Fruit fly (Drosophila melanogaster) whole organism, pupa: ENCODE data around the gene Sxl.

ENCODE experiments used
- CG10348 ChIP-seq: fragments of 200-800 bp; sonication (Bioruptor generic); IDR thresholded peaks from 2 replicates; pipeline ENCODE4 v1.3.6; 2022; ENCODE audit warnings: missing biosample characterization, missing genetic modification characterization
- CG12605 ChIP-seq: fragments of 200-800 bp; sonication (Bioruptor generic); IDR thresholded peaks from 2 replicates; pipeline ENCODE4 v1.3.6; 2022; ENCODE audit warnings: missing biosample characterization, missing genetic modification characterization
- CG13204 ChIP-seq: fragments of 200-800 bp; sonication (Bioruptor generic); optimal IDR thresholded peaks from 2 replicates; lab custom pipeline; 2018; ENCODE audit warnings: missing biosample characterization, mild to moderate bottlenecking, missing genetic modification characterization, moderate library complexity
- CG14655 ChIP-seq: fragments of 200-800 bp; sonication (Bioruptor generic); optimal IDR thresholded peaks from 3 replicates; lab custom pipeline; 2017; ENCODE audit warnings: mild to moderate bottlenecking, missing biosample characterization, missing genetic modification reagents, missing genetic modification characterization
- CG32121 ChIP-seq: fragments of 200-800 bp; sonication (Bioruptor generic); IDR thresholded peaks from 2 replicates; pipeline ENCODE4 v1.3.6; 2022; ENCODE audit warnings: missing biosample characterization, missing genetic modification characterization
- CG4496 ChIP-seq: fragments of 200-800 bp; sonication (Bioruptor generic); IDR thresholded peaks from 3 replicates; pipeline ENCODE4 v1.3.6; 2022; ENCODE audit warnings: missing biosample characterization, missing genetic modification characterization
- CG9948 ChIP-seq: fragments of 200-800 bp; sonication (Bioruptor generic); optimal IDR thresholded peaks from 2 replicates; lab custom pipeline; 2018; ENCODE audit warnings: missing biosample characterization, mild to moderate bottlenecking, missing genetic modification characterization, moderate library complexity
- Ets98B ChIP-seq: fragments of 200-800 bp; sonication (Bioruptor generic); IDR thresholded peaks from 2 replicates; pipeline ENCODE4 v1.3.6; 2022; ENCODE audit warnings: missing biosample characterization, missing genetic modification characterization
- Snoo ChIP-seq: fragments of 200-800 bp; sonication (Bioruptor generic); optimal IDR thresholded peaks from 3 replicates; lab custom pipeline; 2017; ENCODE audit warnings: missing biosample characterization, mild to moderate bottlenecking, missing genetic modification characterization, inconsistent platforms

DNA sequence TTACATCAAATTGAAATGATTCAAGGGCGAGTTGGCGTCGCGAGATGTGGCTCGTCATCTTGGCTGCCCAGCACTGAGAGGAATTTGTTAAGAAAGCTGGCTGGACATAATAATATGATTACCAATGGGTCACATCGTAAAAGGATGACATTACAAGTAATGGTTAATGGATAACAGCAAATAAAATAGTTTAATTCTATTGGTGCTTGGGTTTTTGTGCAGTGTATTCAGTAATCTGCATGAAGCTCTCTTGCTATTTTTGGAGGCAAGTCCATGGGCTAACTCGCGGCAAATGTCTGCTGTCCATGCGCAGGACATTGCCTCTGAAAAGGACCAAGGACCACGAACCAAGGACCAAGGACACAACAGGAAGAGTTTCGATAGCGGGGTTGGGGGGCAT lies 43.9 kb upstream of the Sxl start:
- TF ChIP-seq Snoo (no peak), CG12605 (GFP tag; lab: Robert Waterston, UW) (no peak), CG32121 (GFP tag; lab: Robert Waterston, UW) (no peak), CG10348 (GFP tag; lab: Robert Waterston, UW) (no peak), Ets98B (no peak), CG9948 (tag; lab: Kevin White, UChicago) (no peak), CG14655 (GFP tag; lab: Kevin White, UChicago) (no peak), CG13204 (GFP tag; lab: Kevin White, UChicago) (no peak), CG4496 (GFP tag; lab: Robert Waterston, UW) (no peak)
